Worm (Caenorhabditis elegans) whole organism, early embryonic: ENCODE data around the gene srg-62.

ENCODE experiments used
- B0310.2 ChIP-seq: sonication (generic microtip); optimal IDR thresholded peaks from 2 replicates; lab custom pipeline; 2016; ENCODE audit warnings: mild to moderate bottlenecking, missing genetic modification characterization, missing compliant biosample characterization
- F13C5.2 ChIP-seq: sonication (generic microtip); optimal IDR thresholded peaks from 2 replicates; lab custom pipeline; 2017; ENCODE audit warnings: mild to moderate bottlenecking, missing genetic modification characterization, inconsistent platforms, missing compliant biosample characterization
- aly-1 ChIP-seq: sonication (generic microtip); optimal IDR thresholded peaks from 2 replicates; lab custom pipeline; 2016; ENCODE audit warnings: missing genetic modification characterization, missing compliant biosample characterization
- ama-1 ChIP-seq: fragments of 150-350 bp; optimal IDR thresholded peaks from 2 replicates; lab custom pipeline; 2014
- ceh-13 ChIP-seq: fragments of 200-800 bp; sonication (Bioruptor generic); optimal IDR thresholded peaks from 2 replicates; lab custom pipeline; 2018; ENCODE audit warnings: mild to moderate bottlenecking, missing genetic modification characterization, missing compliant biosample characterization
- ceh-36 ChIP-seq: sonication (generic microtip); optimal IDR thresholded peaks from 2 replicates; lab custom pipeline; 2016; ENCODE audit warnings: missing genetic modification characterization, inconsistent platforms, missing compliant biosample characterization
- ets-7 ChIP-seq: sonication (generic microtip); optimal IDR thresholded peaks from 2 replicates; lab custom pipeline; 2016; ENCODE audit warnings: missing genotype, missing genetic modification characterization, missing compliant biosample characterization
- flt-1 ChIP-seq: fragments of 200-800 bp; sonication (Bioruptor generic); IDR thresholded peaks from 2 replicates; pipeline ENCODE4 v1.3.6; 2022; ENCODE audit warnings: missing genetic modification characterization, missing compliant biosample characterization
- hmbx-1 ChIP-seq: sonication (generic microtip); optimal IDR thresholded peaks from 2 replicates; lab custom pipeline; 2016; ENCODE audit warnings: mild to moderate bottlenecking, missing genetic modification characterization, missing compliant biosample characterization
- hmg-4 ChIP-seq: fragments of 200-800 bp; sonication (Bioruptor generic); optimal IDR thresholded peaks from 2 replicates; lab custom pipeline; 2018; ENCODE audit warnings: mild to moderate bottlenecking, missing genetic modification characterization, missing compliant biosample characterization
- hnd-1 ChIP-seq: sonication (generic microtip); optimal IDR thresholded peaks from 2 replicates; lab custom pipeline; 2016; ENCODE audit warnings: missing genetic modification characterization, missing compliant biosample characterization
- pes-1 ChIP-seq: fragments of 200-800 bp; sonication (Bioruptor generic); IDR thresholded peaks from 2 replicates; pipeline ENCODE4 v1.3.6; 2022; ENCODE audit warnings: missing genetic modification reagents, missing genetic modification characterization, missing compliant biosample characterization
- scrt-1 ChIP-seq: fragments of 200-800 bp; sonication (Bioruptor generic); IDR thresholded peaks from 2 replicates; pipeline ENCODE4 v1.3.6; 2022; ENCODE audit warnings: missing genetic modification characterization, missing compliant biosample characterization
- sea-1 ChIP-seq: fragments of 200-800 bp; sonication (Bioruptor generic); conservative IDR thresholded peaks from 2 replicates; pipeline ENCODE4 v1.3.6; 2022; ENCODE audit warnings: missing genetic modification characterization, missing compliant biosample characterization
- tbx-11 ChIP-seq: fragments of 200-800 bp; sonication (Bioruptor generic); IDR thresholded peaks from 2 replicates; pipeline ENCODE4 v1.3.6; 2022; ENCODE audit warnings: missing genetic modification characterization, missing compliant biosample characterization
- tbx-37 ChIP-seq: fragments of 200-800 bp; sonication (Bioruptor generic); conservative IDR thresholded peaks from 2 replicates; pipeline ENCODE4 v1.3.6; 2022; ENCODE audit warnings: missing genetic modification reagents, missing genetic modification characterization, missing compliant biosample characterization
- tra-4 ChIP-seq: sonication (generic microtip); optimal IDR thresholded peaks from 2 replicates; lab custom pipeline; 2017; ENCODE audit warnings: missing genetic modification characterization, missing compliant biosample characterization

Gene srg-62

DNA sequence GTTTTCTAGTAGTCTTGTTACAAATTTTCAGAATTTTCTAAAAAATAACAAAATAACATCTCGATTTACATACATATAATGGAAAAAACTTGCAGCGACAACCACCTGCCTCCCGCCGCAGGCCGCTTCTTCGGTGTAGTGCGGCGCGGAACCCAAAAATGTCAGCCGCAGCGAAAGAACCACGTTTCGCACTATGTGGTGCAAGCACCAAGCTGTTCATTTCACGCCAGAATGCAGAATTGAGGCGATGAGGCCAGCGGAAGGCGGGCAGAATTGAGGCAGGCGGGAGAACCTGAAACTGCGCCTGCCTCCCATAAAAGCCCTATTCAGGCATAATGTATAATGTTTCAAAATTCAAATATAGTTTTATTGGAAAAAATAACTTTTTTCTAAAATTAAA lies 19.3 kb upstream of the srg-62 start:
- TF ChIP-seq tra-4 (tag; lab: Kevin White, UChicago) (no peak), tbx-11 (0 out of 2 replicates have a peak, but pooled peaks have one; percentile 35)

DNA sequence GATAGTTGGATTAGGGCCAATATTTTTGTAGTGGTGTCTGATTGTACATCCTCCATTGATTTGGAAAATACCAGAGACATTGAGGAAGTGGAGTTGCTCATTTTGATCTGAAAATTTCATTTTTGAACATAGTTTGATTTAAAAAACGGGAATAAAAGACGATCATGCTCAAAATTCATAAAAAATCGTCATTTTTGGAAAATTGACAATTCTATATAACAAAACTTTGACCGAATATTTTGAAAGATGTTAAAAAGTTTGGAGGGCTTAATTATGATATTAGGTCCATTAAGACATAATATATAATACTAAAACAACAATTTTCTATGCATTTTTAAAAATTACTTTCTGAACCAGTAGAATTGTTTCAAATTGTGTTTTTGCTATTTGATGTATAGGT lies 17.3 kb upstream of the srg-62 start, which contains the start of gene srg-58:
srg-58 (minus strand) TSS at position 101 of the 400 bp plus-strand sequence.
- TF ChIP-seq scrt-1 (GFP tag; lab: Robert Waterston, UW), result no peak
- no peak for TF ChIP-seq flt-1 (GFP tag; lab: Robert Waterston, UW)
- no peak for TF ChIP-seq sea-1 (GFP tag; lab: Robert Waterston, UW)
- TF ChIP-seq ets-7 (tag; lab: Kevin White, UChicago), result no peak
- no peak for TF ChIP-seq hnd-1 (tag; lab: Kevin White, UChicago)
- TF ChIP-seq aly-1 (tag; lab: Kevin White, UChicago), result no peak
- TF ChIP-seq B0310.2 (tag; lab: Kevin White, UChicago), result no peak
- TF ChIP-seq ama-1 (lab: Kevin White, UChicago), result no peak
- no peak for TF ChIP-seq tbx-11
- TF ChIP-seq F13C5.2, result no peak
- no peak for TF ChIP-seq hmbx-1 (tag; lab: Kevin White, UChicago)

DNA sequence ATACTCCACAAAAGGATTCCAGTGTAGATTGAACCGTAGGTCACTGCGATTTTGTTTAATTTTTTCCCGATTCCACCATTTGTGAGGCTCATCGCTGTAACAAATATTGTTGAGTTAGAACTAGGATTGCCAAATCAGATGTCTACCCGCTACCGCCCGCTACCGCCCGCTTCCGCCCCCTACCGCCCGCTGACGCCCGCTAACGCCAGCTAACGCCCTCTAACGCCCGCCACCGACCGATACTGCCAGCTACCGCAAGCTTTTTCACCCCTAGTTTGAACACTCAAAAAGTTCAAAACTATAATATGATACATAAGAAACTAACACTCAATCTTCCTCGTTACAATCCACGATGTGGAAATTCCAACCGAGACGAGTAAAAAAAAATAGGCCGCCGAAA lies 16.2 kb upstream of the srg-62 start:
- TF ChIP-seq flt-1 (GFP tag; lab: Robert Waterston, UW) (no peak), hnd-1 (tag; lab: Kevin White, UChicago) (no peak), hmbx-1 (tag; lab: Kevin White, UChicago) (no peak), pes-1 (GFP tag; lab: Robert Waterston, UW) (no peak), ets-7 (tag; lab: Kevin White, UChicago) (no peak), ceh-13 (GFP tag; lab: Kevin White, UChicago) (no peak), F13C5.2 (no peak), ama-1 (lab: Kevin White, UChicago) (no peak), sea-1 (GFP tag; lab: Robert Waterston, UW) (no peak), hmg-4 (no peak), B0310.2 (tag; lab: Kevin White, UChicago) (no peak), tbx-11 (no peak), tra-4 (tag; lab: Kevin White, UChicago) (no peak), tbx-37 (no peak), ceh-36 (tag; lab: Kevin White, UChicago) (no peak), scrt-1 (GFP tag; lab: Robert Waterston, UW) (no peak)

DNA sequence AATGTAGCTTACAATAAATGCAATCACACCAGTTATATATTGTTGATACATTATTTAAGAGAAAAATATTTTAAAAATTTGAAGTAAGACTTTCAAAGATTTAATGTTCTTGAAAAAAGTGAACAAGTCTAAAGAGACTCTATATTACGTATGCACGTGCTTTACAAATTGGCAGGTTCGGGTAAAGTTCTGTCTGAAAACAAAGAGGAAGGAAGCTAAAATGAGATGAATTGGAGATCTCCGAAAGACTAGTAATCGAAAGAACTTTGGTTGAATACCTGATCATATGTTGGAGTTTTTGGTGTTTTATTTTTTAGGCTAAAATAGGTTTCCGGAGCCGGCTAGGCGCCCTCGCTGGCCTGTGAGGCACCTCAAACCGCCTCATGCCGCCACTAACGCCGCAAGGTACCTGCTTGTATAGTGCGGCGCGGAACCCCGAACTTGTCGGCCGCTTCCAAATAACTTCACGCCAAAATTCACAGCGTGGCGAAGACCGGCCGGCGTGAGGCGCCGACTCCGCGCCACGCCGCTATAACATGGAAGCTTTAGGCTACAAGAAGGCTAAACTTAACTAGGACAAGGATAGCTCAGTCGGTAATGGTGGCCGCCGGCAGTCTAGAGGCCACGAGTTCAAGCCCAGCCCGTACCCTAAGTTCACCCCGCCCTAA lies 15.2 kb upstream of the srg-62 start, which contains the start of gene srx-28:
srx-28 (minus strand) TSS at position 51 of the 668 bp plus-strand sequence.
- no peak for TF ChIP-seq tbx-37
- TF ChIP-seq aly-1 (tag; lab: Kevin White, UChicago), result no peak
- TF ChIP-seq ceh-36 (tag; lab: Kevin White, UChicago), result no peak
- TF ChIP-seq tra-4 (tag; lab: Kevin White, UChicago), result no peak

DNA sequence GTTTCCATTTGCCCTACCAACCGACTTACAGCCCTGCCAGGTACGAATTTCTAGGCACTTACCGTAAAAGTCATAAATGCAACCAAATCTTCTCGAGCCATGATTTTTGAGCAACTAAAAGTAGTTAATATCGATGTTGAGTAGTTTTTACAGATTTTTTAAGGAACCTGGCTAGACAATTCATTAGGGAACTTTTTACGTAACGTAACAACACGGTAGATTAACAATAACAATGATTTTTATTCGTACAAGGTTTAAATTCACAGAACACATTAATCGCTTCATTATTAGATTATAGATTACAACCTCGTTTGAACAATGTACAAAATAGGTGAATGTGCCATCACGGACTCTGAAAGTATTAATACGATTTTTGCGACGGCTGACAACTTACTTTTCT lies 10.8 kb upstream of the srg-62 start, which contains the start of gene srx-26:
srx-26 (minus strand) TSS at position 101 of the 400 bp plus-strand sequence.
- TF ChIP-seq sea-1 (GFP tag; lab: Robert Waterston, UW), result no peak
- TF ChIP-seq ceh-36 (tag; lab: Kevin White, UChicago), result no peak
- no peak for TF ChIP-seq hmbx-1 (tag; lab: Kevin White, UChicago)
- TF ChIP-seq B0310.2 (tag; lab: Kevin White, UChicago), result no peak
- no peak for TF ChIP-seq pes-1 (GFP tag; lab: Robert Waterston, UW)
- TF ChIP-seq aly-1 (tag; lab: Kevin White, UChicago), result no peak
- TF ChIP-seq hnd-1 (tag; lab: Kevin White, UChicago), result no peak
- TF ChIP-seq ceh-13 (GFP tag; lab: Kevin White, UChicago), result no peak
- TF ChIP-seq scrt-1 (GFP tag; lab: Robert Waterston, UW), result no peak
- TF ChIP-seq tbx-37, result no peak
- TF ChIP-seq ama-1 (lab: Kevin White, UChicago), result no peak
- TF ChIP-seq hmg-4, result no peak
- TF ChIP-seq F13C5.2, result no peak
- TF ChIP-seq flt-1 (GFP tag; lab: Robert Waterston, UW), result no peak
- TF ChIP-seq tra-4 (tag; lab: Kevin White, UChicago), result no peak
- no peak for TF ChIP-seq ets-7 (tag; lab: Kevin White, UChicago)
- no peak for TF ChIP-seq tbx-11

DNA sequence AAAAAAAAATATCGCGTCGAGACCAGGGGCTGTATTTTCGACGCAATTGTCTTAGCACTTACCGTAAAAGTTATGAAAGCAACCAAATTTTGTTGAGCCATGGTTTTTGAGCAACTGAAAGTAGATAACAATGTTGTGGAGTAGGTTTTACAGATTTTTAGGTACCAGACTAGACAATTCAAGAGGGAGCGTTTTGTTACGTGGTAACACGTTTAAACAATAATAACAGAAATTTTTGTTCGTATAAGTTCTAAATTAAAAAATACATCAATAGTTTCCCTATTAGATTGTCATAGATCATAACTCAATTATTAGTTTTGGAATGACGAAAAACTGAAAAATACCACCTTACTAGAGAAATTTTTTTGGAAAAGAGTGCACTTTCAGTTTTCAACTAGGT lies 7.8 kb upstream of the srg-62 start, which contains the start of gene srx-24:
srx-24 (minus strand) TSS at position 101 of the 400 bp plus-strand sequence.
- no peak for TF ChIP-seq B0310.2 (tag; lab: Kevin White, UChicago)
- TF ChIP-seq hmg-4, result no peak
- no peak for TF ChIP-seq tbx-37
- no peak for TF ChIP-seq ama-1 (lab: Kevin White, UChicago)
- no peak for TF ChIP-seq hmbx-1 (tag; lab: Kevin White, UChicago)

DNA sequence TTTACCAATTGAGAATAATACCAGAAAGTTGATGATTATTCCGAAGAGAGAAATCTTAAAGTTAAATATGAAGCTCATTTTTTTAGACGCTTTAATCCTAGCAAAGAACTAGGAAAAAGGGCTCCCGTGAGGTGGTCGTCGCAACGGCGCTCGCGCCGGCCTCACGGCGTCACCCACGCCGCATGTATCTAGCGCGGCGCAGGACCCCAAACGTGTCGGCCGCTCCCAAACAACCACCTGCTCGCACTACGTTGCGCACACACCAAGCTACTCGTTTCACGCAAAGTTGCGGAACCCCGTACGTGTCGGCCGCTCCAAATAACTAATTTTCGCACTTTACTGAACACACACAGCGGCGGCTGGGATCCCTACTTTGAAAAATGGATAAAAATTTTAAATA lies 4.2 kb upstream of the srg-62 start:
- TF ChIP-seq tbx-37, result no peak
- TF ChIP-seq ama-1 (lab: Kevin White, UChicago), result no peak
- TF ChIP-seq pes-1 (GFP tag; lab: Robert Waterston, UW), result no peak
- no peak for TF ChIP-seq ceh-36 (tag; lab: Kevin White, UChicago)
- no peak for TF ChIP-seq hmg-4
- TF ChIP-seq F13C5.2, result no peak
- TF ChIP-seq sea-1 (GFP tag; lab: Robert Waterston, UW), result no peak
- TF ChIP-seq ceh-13 (GFP tag; lab: Kevin White, UChicago), result no peak
- no peak for TF ChIP-seq aly-1 (tag; lab: Kevin White, UChicago)
- TF ChIP-seq tbx-11, result no peak
- no peak for TF ChIP-seq flt-1 (GFP tag; lab: Robert Waterston, UW)
- TF ChIP-seq scrt-1 (GFP tag; lab: Robert Waterston, UW), result no peak
- TF ChIP-seq hnd-1 (tag; lab: Kevin White, UChicago), result no peak
- no peak for TF ChIP-seq hmbx-1 (tag; lab: Kevin White, UChicago)
- no peak for TF ChIP-seq ets-7 (tag; lab: Kevin White, UChicago)
- no peak for TF ChIP-seq tra-4 (tag; lab: Kevin White, UChicago)
- no peak for TF ChIP-seq B0310.2 (tag; lab: Kevin White, UChicago)
